Worm (Caenorhabditis elegans) whole organism, early embryonic: ENCODE data around the gene nas-24.
A peak's percentile ranks its signal among the peaks of the same experiment; 100 is the strongest.

Source experiments
- B0310.2 ChIP-seq: sonication (generic microtip); optimal IDR thresholded peaks from 2 replicates; lab custom pipeline; 2016; ENCODE audit warnings: mild to moderate bottlenecking, missing genetic modification characterization, missing compliant biosample characterization
- F13C5.2 ChIP-seq: sonication (generic microtip); optimal IDR thresholded peaks from 2 replicates; lab custom pipeline; 2017; ENCODE audit warnings: mild to moderate bottlenecking, missing genetic modification characterization, inconsistent platforms, missing compliant biosample characterization
- aly-1 ChIP-seq: sonication (generic microtip); optimal IDR thresholded peaks from 2 replicates; lab custom pipeline; 2016; ENCODE audit warnings: missing genetic modification characterization, missing compliant biosample characterization
- ama-1 ChIP-seq: fragments of 150-350 bp; optimal IDR thresholded peaks from 2 replicates; lab custom pipeline; 2014
- ceh-13 ChIP-seq: fragments of 200-800 bp; sonication (Bioruptor generic); optimal IDR thresholded peaks from 2 replicates; lab custom pipeline; 2018; ENCODE audit warnings: mild to moderate bottlenecking, missing genetic modification characterization, missing compliant biosample characterization
- ceh-36 ChIP-seq: sonication (generic microtip); optimal IDR thresholded peaks from 2 replicates; lab custom pipeline; 2016; ENCODE audit warnings: missing genetic modification characterization, inconsistent platforms, missing compliant biosample characterization
- ets-7 ChIP-seq: sonication (generic microtip); optimal IDR thresholded peaks from 2 replicates; lab custom pipeline; 2016; ENCODE audit warnings: missing genotype, missing genetic modification characterization, missing compliant biosample characterization
- flt-1 ChIP-seq: fragments of 200-800 bp; sonication (Bioruptor generic); IDR thresholded peaks from 2 replicates; pipeline ENCODE4 v1.3.6; 2022; ENCODE audit warnings: missing genetic modification characterization, missing compliant biosample characterization
- hmbx-1 ChIP-seq: sonication (generic microtip); optimal IDR thresholded peaks from 2 replicates; lab custom pipeline; 2016; ENCODE audit warnings: mild to moderate bottlenecking, missing genetic modification characterization, missing compliant biosample characterization
- hmg-4 ChIP-seq: fragments of 200-800 bp; sonication (Bioruptor generic); optimal IDR thresholded peaks from 2 replicates; lab custom pipeline; 2018; ENCODE audit warnings: mild to moderate bottlenecking, missing genetic modification characterization, missing compliant biosample characterization
- hnd-1 ChIP-seq: sonication (generic microtip); optimal IDR thresholded peaks from 2 replicates; lab custom pipeline; 2016; ENCODE audit warnings: missing genetic modification characterization, missing compliant biosample characterization
- pes-1 ChIP-seq: fragments of 200-800 bp; sonication (Bioruptor generic); IDR thresholded peaks from 2 replicates; pipeline ENCODE4 v1.3.6; 2022; ENCODE audit warnings: missing genetic modification reagents, missing genetic modification characterization, missing compliant biosample characterization
- scrt-1 ChIP-seq: fragments of 200-800 bp; sonication (Bioruptor generic); IDR thresholded peaks from 2 replicates; pipeline ENCODE4 v1.3.6; 2022; ENCODE audit warnings: missing genetic modification characterization, missing compliant biosample characterization
- sea-1 ChIP-seq: fragments of 200-800 bp; sonication (Bioruptor generic); conservative IDR thresholded peaks from 2 replicates; pipeline ENCODE4 v1.3.6; 2022; ENCODE audit warnings: missing genetic modification characterization, missing compliant biosample characterization
- tbx-11 ChIP-seq: fragments of 200-800 bp; sonication (Bioruptor generic); IDR thresholded peaks from 2 replicates; pipeline ENCODE4 v1.3.6; 2022; ENCODE audit warnings: missing genetic modification characterization, missing compliant biosample characterization
- tbx-37 ChIP-seq: fragments of 200-800 bp; sonication (Bioruptor generic); conservative IDR thresholded peaks from 2 replicates; pipeline ENCODE4 v1.3.6; 2022; ENCODE audit warnings: missing genetic modification reagents, missing genetic modification characterization, missing compliant biosample characterization
- tra-4 ChIP-seq: sonication (generic microtip); optimal IDR thresholded peaks from 2 replicates; lab custom pipeline; 2017; ENCODE audit warnings: missing genetic modification characterization, missing compliant biosample characterization

Gene nas-24

ce11 chrV:13782190-13782589, 13.0 kb downstream of the nas-24 start, which contains the start of gene decr-1.1:
TSS of gene decr-1.1 (plus strand) at chrV:13782399.
- TF ChIP-seq hmbx-1 (tag; lab: Kevin White, UChicago), result no peak
- TF ChIP-seq ceh-13 (GFP tag; lab: Kevin White, UChicago), result no peak
- no peak for TF ChIP-seq sea-1 (GFP tag; lab: Robert Waterston, UW)
- no peak for TF ChIP-seq scrt-1 (GFP tag; lab: Robert Waterston, UW)

ce11 chrV:13785767-13786166, 16.6 kb downstream of the nas-24 start:
- TF ChIP-seq flt-1 (GFP tag; lab: Robert Waterston, UW) (no peak), pes-1 (GFP tag; lab: Robert Waterston, UW) (no peak), ama-1 (no peak), hmbx-1 (tag; lab: Kevin White, UChicago) (no peak), tbx-11 (GFP tag; lab: Robert Waterston, UW) (no peak), ceh-13 (GFP tag; lab: Kevin White, UChicago) (no peak), hmg-4 (GFP tag; lab: Kevin White, UChicago) (no peak), aly-1 (tag; lab: Kevin White, UChicago) (no peak), ceh-36 (no peak), F13C5.2 (no peak), ets-7 (tag; lab: Kevin White, UChicago) (no peak), tbx-37 (GFP tag; lab: Robert Waterston, UW) (no peak), tra-4 (no peak), sea-1 (GFP tag; lab: Robert Waterston, UW) (no peak), hnd-1 (no peak), scrt-1 (GFP tag; lab: Robert Waterston, UW) (no peak), B0310.2 (tag; lab: Kevin White, UChicago) (no peak)

- TF ChIP-seq hmbx-1 (tag; lab: Kevin White, UChicago), result no peak
- TF ChIP-seq hnd-1, result no peak
- no peak for TF ChIP-seq tbx-11 (GFP tag; lab: Robert Waterston, UW)
- TF ChIP-seq B0310.2 (tag; lab: Kevin White, UChicago), result no peak
These were observed 18.2 kb downstream of the nas-24 start, which contains the start of the genes F53C11.4 and F53C11.5 for ce11 chrV:13787225-13787898. TSS of gene F53C11.4 (minus strand) at chrV:13787352. TSS of gene F53C11.5 (plus strand) at chrV:13787549.

DNA sequence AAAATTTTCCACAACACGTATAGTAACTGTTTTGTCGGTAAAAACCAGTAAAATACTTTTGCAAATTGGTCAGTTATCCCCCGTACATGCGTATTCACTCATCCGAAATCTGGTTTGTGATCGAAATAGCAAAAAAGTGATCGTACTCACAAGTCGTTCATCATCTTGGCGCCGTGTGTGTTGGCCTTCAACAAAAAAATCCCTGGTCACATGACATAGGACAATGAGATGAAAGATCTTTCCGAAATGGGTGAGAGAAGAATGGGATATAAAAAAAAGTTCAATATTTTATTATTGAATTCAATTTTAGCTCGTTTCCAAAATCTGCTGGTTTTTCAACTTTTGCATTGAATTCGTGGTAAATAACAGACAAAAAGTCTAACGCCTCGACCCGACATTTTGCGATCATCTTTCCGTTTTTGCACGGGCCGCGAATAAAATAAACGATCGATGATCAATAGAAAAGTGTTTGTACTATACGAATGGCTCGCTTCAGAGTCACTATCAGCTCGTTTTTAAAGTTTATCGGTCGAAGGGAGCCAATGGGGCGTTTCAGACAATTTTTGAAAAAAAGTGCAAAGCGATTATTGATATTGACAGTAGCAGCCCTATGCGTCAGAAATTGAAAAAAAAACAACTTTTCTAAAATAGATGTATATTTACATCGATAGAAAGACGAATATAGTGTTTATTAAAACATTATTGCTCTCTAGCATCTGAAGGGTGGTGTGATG, 18.9 kb downstream of the nas-24 start:
- TF ChIP-seq tra-4 (no peak), aly-1 (tag; lab: Kevin White, UChicago) (no peak), tbx-11 (GFP tag; lab: Robert Waterston, UW) (no peak), flt-1 (GFP tag; lab: Robert Waterston, UW) (no peak), ama-1 (no peak), ceh-36 (no peak), hmg-4 (GFP tag; lab: Kevin White, UChicago) (no peak), ets-7 (tag; lab: Kevin White, UChicago) (no peak), hmbx-1 (tag; lab: Kevin White, UChicago) (no peak), hnd-1 (no peak), F13C5.2 (no peak)

DNA sequence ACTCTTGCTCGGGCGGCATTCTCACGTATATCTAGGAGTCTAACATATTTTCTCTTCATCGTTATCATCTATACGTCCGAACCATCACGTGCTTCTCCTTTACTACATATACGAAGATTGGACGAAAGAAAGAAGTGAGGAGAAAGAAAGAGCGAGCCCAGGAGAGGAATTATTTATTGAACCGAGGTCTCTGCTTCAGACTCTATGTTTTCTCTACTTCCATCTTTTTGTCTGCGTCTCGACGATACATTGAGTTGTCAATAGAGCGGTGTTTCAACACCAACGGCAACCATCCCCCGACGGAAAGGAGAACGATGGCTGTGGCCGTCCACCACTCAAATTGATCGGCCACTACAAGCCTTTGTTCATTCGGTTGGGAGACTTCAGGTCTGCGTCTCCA, 20.2 kb downstream of the nas-24 start:
- no peak for TF ChIP-seq scrt-1 (GFP tag; lab: Robert Waterston, UW)
- peak; percentile 9 for TF ChIP-seq tra-4
- peak; percentile 2; the same call in 1 of the 2 replicates for TF ChIP-seq tbx-37 (GFP tag; lab: Robert Waterston, UW)
- TF ChIP-seq aly-1 (tag; lab: Kevin White, UChicago), result no peak
- TF ChIP-seq tbx-11 (GFP tag; lab: Robert Waterston, UW), result no peak
- peak; percentile 27 for TF ChIP-seq ets-7 (tag; lab: Kevin White, UChicago)
- TF ChIP-seq hmg-4 (GFP tag; lab: Kevin White, UChicago), result peak; percentile 79
- TF ChIP-seq ama-1, result no peak

- TF ChIP-seq hmbx-1 (tag; lab: Kevin White, UChicago) (no peak), flt-1 (GFP tag; lab: Robert Waterston, UW) (no peak), ceh-13 (GFP tag; lab: Kevin White, UChicago) (no peak), hnd-1 (no peak), scrt-1 (GFP tag; lab: Robert Waterston, UW) (no peak), sea-1 (GFP tag; lab: Robert Waterston, UW) (no peak), F13C5.2 (no peak), tra-4 (no peak), hmg-4 (GFP tag; lab: Kevin White, UChicago) (no peak), tbx-37 (GFP tag; lab: Robert Waterston, UW) (no peak), tbx-11 (GFP tag; lab: Robert Waterston, UW) (no peak), ceh-36 (no peak), B0310.2 (tag; lab: Kevin White, UChicago) (no peak), ama-1 (no peak), pes-1 (GFP tag; lab: Robert Waterston, UW) (no peak), ets-7 (tag; lab: Kevin White, UChicago) (no peak), aly-1 (tag; lab: Kevin White, UChicago) (no peak)
These were observed 20.9 kb downstream of the nas-24 start for ce11 chrV:13790117-13790516.

DNA sequence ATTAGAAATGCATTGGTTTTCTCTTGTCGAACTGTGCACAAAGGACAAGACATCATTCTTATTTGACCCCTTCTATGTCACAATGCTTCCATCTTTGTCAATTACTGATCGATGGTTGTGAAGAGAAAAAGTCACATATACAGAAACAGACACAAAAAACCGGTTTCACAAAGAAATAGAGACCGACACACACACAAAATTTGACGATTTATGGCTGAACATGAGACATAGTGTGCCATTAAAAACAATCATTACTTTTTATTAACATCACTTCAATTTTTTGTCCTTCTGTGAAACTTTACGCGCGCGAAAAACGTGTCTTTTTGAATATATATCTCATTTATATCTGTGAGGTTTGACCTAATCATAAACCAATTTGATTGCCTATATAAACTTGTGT, 21.4 kb downstream of the nas-24 start:
- no peak for TF ChIP-seq F13C5.2
- no peak for TF ChIP-seq ceh-36
- no peak for TF ChIP-seq flt-1 (GFP tag; lab: Robert Waterston, UW)
- no peak for TF ChIP-seq sea-1 (GFP tag; lab: Robert Waterston, UW)
- TF ChIP-seq aly-1 (tag; lab: Kevin White, UChicago), result no peak
- TF ChIP-seq ceh-13 (GFP tag; lab: Kevin White, UChicago), result no peak
- no peak for TF ChIP-seq B0310.2 (tag; lab: Kevin White, UChicago)
- TF ChIP-seq pes-1 (GFP tag; lab: Robert Waterston, UW), result no peak
- TF ChIP-seq scrt-1 (GFP tag; lab: Robert Waterston, UW), result no peak
- TF ChIP-seq hnd-1, result no peak
- no peak for TF ChIP-seq hmbx-1 (tag; lab: Kevin White, UChicago)
- no peak for TF ChIP-seq hmg-4 (GFP tag; lab: Kevin White, UChicago)
